Fruit fly (Drosophila melanogaster): ENCODE measurements around the gene CG42570.

CG42570 gene

dm6 chr3L:15697916-15698315 is 19.7 kb upstream of the CG42570 start:
- TF ChIP-seq Dfd (GFP tag; optimal IDR thresholded peaks at IDR 0.05) (peak; percentile 94), CrebA (GFP tag; optimal IDR thresholded peaks at IDR 0.05; ENCODE audit: borderline replicate concordance) (no peak), psq (GFP tag; optimal IDR thresholded peaks at IDR 0.05) (no peak), dl (GFP tag; optimal IDR thresholded peaks at IDR 0.05; ENCODE audit: insufficient read depth in 1 of 2, partially characterized antibody in 2 of 2) (no peak)

dm6 chr3L:15699626-15700337 is 17.8 kb upstream of the CG42570 start, which contains the start of gene comm2:
comm2 (minus strand) TSS chr3L:15699850.
- TF ChIP-seq Hr83 (GFP tag; optimal IDR thresholded peaks at IDR 0.05; ENCODE audit: poor library complexity, severe bottlenecking) = peak; percentile 36
- no peak for TF ChIP-seq dsf (GFP tag; optimal IDR thresholded peaks at IDR 0.05; ENCODE audit: borderline replicate concordance)
- no peak for TF ChIP-seq CG9705 (GFP tag; optimal IDR thresholded peaks at IDR 0.05)
- peak; percentile 51 for TF ChIP-seq h (GFP tag; optimal IDR thresholded peaks at IDR 0.05)
- no peak for TF ChIP-seq CG32264 (GFP tag; optimal IDR thresholded peaks at IDR 0.05)
- TF ChIP-seq dl (GFP tag; optimal IDR thresholded peaks at IDR 0.05; ENCODE audit: insufficient read depth in 1 of 2, partially characterized antibody in 2 of 2) = peak; percentile 68 to 69
- TF ChIP-seq Dif (GFP tag; optimal IDR thresholded peaks at IDR 0.05; ENCODE audit: partially characterized antibody) = peak; percentile 69
- TF ChIP-seq Rel (GFP tag; optimal IDR thresholded peaks at IDR 0.05) = no peak
- TF ChIP-seq Rel (tag; optimal IDR thresholded peaks at IDR 0.05) = no peak
- peak; percentile 39 for TF ChIP-seq Vsx2 (GFP tag; optimal IDR thresholded peaks at IDR 0.05; ENCODE audit: partially characterized antibody)
- TF ChIP-seq Hnf4 (GFP tag; optimal IDR thresholded peaks at IDR 0.05) = peak; percentile 6

dm6 chr3L:15700338-15700966 is 17.2 kb upstream of the CG42570 start:
- TF ChIP-seq tai (GFP tag; optimal IDR thresholded peaks at IDR 0.05) = peak; percentile 45
- TF ChIP-seq psq (GFP tag; optimal IDR thresholded peaks at IDR 0.05) = peak; percentile 80
- TF ChIP-seq br (GFP tag; optimal IDR thresholded peaks at IDR 0.05) = peak; percentile 43
- peak; percentile 75 for TF ChIP-seq woc (GFP tag; optimal IDR thresholded peaks at IDR 0.05)
- no peak for TF ChIP-seq Rel (GFP tag; optimal IDR thresholded peaks at IDR 0.05)
- TF ChIP-seq Rel (tag; optimal IDR thresholded peaks at IDR 0.05) = no peak
- peak; percentile 83 for TF ChIP-seq HLH106 (tag; optimal IDR thresholded peaks at IDR 0.05)
- peak; percentile 79 for TF ChIP-seq OdsH (GFP tag; optimal IDR thresholded peaks at IDR 0.05)
- TF ChIP-seq N (GFP tag; optimal IDR thresholded peaks at IDR 0.05) = no peak
- TF ChIP-seq foxo (GFP tag; optimal IDR thresholded peaks at IDR 0.05) = peak in 1 of 2 experiments; percentile 82
- TF ChIP-seq Dfd (GFP tag; optimal IDR thresholded peaks at IDR 0.05) = no peak
- peak; percentile 37 for TF ChIP-seq dsf (GFP tag; optimal IDR thresholded peaks at IDR 0.05; ENCODE audit: borderline replicate concordance)
- peak; percentile 89 for TF ChIP-seq Sp1 (GFP tag; optimal IDR thresholded peaks at IDR 0.05)
- no peak for TF ChIP-seq jim (GFP tag; optimal IDR thresholded peaks at IDR 0.05)
- TF ChIP-seq Hnf4 (GFP tag; optimal IDR thresholded peaks at IDR 0.05) = peak; percentile 38
- peak; percentile 72 for TF ChIP-seq h (GFP tag; optimal IDR thresholded peaks at IDR 0.05)
- peak; percentile 67 for TF ChIP-seq dmrt93B (GFP tag; optimal IDR thresholded peaks at IDR 0.05)
- no peak for TF ChIP-seq CG32264 (GFP tag; optimal IDR thresholded peaks at IDR 0.05)
- no peak for TF ChIP-seq Vsx2 (GFP tag; optimal IDR thresholded peaks at IDR 0.05; ENCODE audit: partially characterized antibody)
- TF ChIP-seq rgr (GFP tag; optimal IDR thresholded peaks at IDR 0.05) = peak; percentile 77
- peak; percentile 2 for TF ChIP-seq sv (GFP tag; optimal IDR thresholded peaks at IDR 0.05)
- TF ChIP-seq CrebA (GFP tag; optimal IDR thresholded peaks at IDR 0.05; ENCODE audit: borderline replicate concordance) = no peak
- peak; percentile 80 for TF ChIP-seq fru (GFP tag; optimal IDR thresholded peaks at IDR 0.05)
- peak; percentile 67 for TF ChIP-seq ey (GFP tag; optimal IDR thresholded peaks at IDR 0.05)
- peak; percentile 53 for TF ChIP-seq Jra (GFP tag; optimal IDR thresholded peaks at IDR 0.05)

- no peak for TF ChIP-seq CrebA (GFP tag; optimal IDR thresholded peaks at IDR 0.05; ENCODE audit: borderline replicate concordance)
- TF ChIP-seq woc (GFP tag; optimal IDR thresholded peaks at IDR 0.05) = no peak
- TF ChIP-seq Hr78 (GFP tag; optimal IDR thresholded peaks at IDR 0.05) = no peak
- TF ChIP-seq sv (GFP tag; optimal IDR thresholded peaks at IDR 0.05) = no peak
- no peak for TF ChIP-seq Myc (optimal IDR thresholded peaks at IDR 0.05)
- TF ChIP-seq Mio (GFP tag; optimal IDR thresholded peaks at IDR 0.05) = no peak
- TF ChIP-seq psq (GFP tag; optimal IDR thresholded peaks at IDR 0.05) = no peak
- TF ChIP-seq dsf (GFP tag; optimal IDR thresholded peaks at IDR 0.05; ENCODE audit: borderline replicate concordance) = no peak
- no peak for TF ChIP-seq dmrt93B (GFP tag; optimal IDR thresholded peaks at IDR 0.05)
- no peak for TF ChIP-seq Hnf4 (GFP tag; optimal IDR thresholded peaks at IDR 0.05)
- TF ChIP-seq Rel (GFP tag; optimal IDR thresholded peaks at IDR 0.05) = no peak
- TF ChIP-seq Rel (tag; optimal IDR thresholded peaks at IDR 0.05) = no peak
These were observed 15.4 kb upstream of the CG42570 start for dm6 chr3L:15702191-15702590.
